Worm (Caenorhabditis elegans): Measurements from ENCODE around the gene C50A2.3.

DNA sequence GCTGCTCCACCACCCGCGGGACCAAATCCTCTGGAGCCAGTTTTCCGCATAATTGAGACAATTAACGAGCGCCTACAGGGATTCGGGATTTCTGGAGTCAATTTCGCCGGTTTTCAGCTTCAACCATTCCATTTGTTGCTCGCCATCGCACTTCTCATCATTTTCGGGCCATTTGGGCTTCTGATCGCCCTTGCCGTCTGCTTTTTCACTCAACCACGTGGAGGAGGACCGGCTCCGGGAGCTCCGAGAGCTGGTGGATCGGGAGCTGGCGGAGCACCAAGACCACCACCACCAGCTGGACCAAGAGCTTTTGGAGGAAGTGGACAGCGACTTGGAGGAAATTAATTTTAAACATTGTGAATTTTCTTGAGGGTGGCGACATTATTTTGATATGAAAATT lies 61.7 kb downstream of the C50A2.3 start:
- TF ChIP-seq nhr-28 (tag; optimal IDR thresholded peaks at IDR 0.05): no peak
- TF ChIP-seq ama-1 (optimal IDR thresholded peaks at IDR 0.05): no peak
- TF ChIP-seq skn-1 (tag; optimal IDR thresholded peaks at IDR 0.05): no peak
- TF ChIP-seq ztf-11 (tag; optimal IDR thresholded peaks at IDR 0.05): no peak
- TF ChIP-seq mdl-1 (tag; optimal IDR thresholded peaks at IDR 0.05): no peak
- no peak for TF ChIP-seq unc-62 (GFP tag; optimal IDR thresholded peaks at IDR 0.05)
- TF ChIP-seq pag-3 (tag; optimal IDR thresholded peaks at IDR 0.05; ENCODE audit: borderline replicate concordance, insufficient read depth): no peak
- no peak for TF ChIP-seq lin-13 (GFP tag; optimal IDR thresholded peaks at IDR 0.05)
- TF ChIP-seq mep-1 (tag; optimal IDR thresholded peaks at IDR 0.05): no peak
- TF ChIP-seq snpc-4 (tag; optimal IDR thresholded peaks at IDR 0.05): no peak
- no peak for TF ChIP-seq nhr-19 (GFP tag; conservative IDR thresholded peaks at IDR 0.05)
- no peak for TF ChIP-seq ceh-8 (GFP tag; optimal IDR thresholded peaks at IDR 0.05)
